Worm (Caenorhabditis elegans): Measurements from ENCODE around the gene ZC116.5.

Gene ZC116.5

ce11 chrV:12586793-12587192, 22.0 kb downstream of the ZC116.5 start:
- TF ChIP-seq snpc-4 (tag; optimal IDR thresholded peaks at IDR 0.05) (no peak), lsy-2 (tag; optimal IDR thresholded peaks at IDR 0.05) (no peak), nhr-12 (tag; optimal IDR thresholded peaks at IDR 0.05) (no peak), nhr-11 (tag; optimal IDR thresholded peaks at IDR 0.05) (no peak), sem-4 (tag; optimal IDR thresholded peaks at IDR 0.05) (no peak), sma-3 (GFP tag; optimal IDR thresholded peaks at IDR 0.05) (no peak), mdl-1 (tag; optimal IDR thresholded peaks at IDR 0.05) (no peak), zag-1 (tag; optimal IDR thresholded peaks at IDR 0.05) (no peak), nhr-129 (tag; optimal IDR thresholded peaks at IDR 0.05) (no peak), lin-39 (tag; optimal IDR thresholded peaks at IDR 0.05) (no peak), nhr-25 (tag; optimal IDR thresholded peaks at IDR 0.05) (no peak), skn-1 (tag; optimal IDR thresholded peaks at IDR 0.05) (no peak), lin-13 (GFP tag; optimal IDR thresholded peaks at IDR 0.05) (no peak), fos-1 (tag; optimal IDR thresholded peaks at IDR 0.05) (no peak), alr-1 (tag; optimal IDR thresholded peaks at IDR 0.05) (no peak), R02D3.7 (tag; optimal IDR thresholded peaks at IDR 0.05) (no peak), mab-5 (tag; optimal IDR thresholded peaks at IDR 0.05) (no peak), dmd-4 (tag; optimal IDR thresholded peaks at IDR 0.05) (no peak), blmp-1 (tag; optimal IDR thresholded peaks at IDR 0.05; ENCODE audit: insufficient read depth) (no peak), peb-1 (tag; optimal IDR thresholded peaks at IDR 0.05) (no peak)

- TF ChIP-seq crh-2 (tag; optimal IDR thresholded peaks at IDR 0.05), result peak; percentile 14
- TF ChIP-seq lin-11 (tag; optimal IDR thresholded peaks at IDR 0.05), result peak; percentile 10
- TF ChIP-seq F13H6.1 (tag; optimal IDR thresholded peaks at IDR 0.05), result no peak
These were observed 24.0 kb downstream of the ZC116.5 start for ce11 chrV:12584771-12585170.

ce11 chrV:12583421-12583820, 25.3 kb downstream of the ZC116.5 start:
- TF ChIP-seq aly-2 (tag; optimal IDR thresholded peaks at IDR 0.05) (no peak), unc-55 (GFP tag; optimal IDR thresholded peaks at IDR 0.05) (peak; percentile 58)

- TF ChIP-seq sma-3 (GFP tag; optimal IDR thresholded peaks at IDR 0.05) (no peak), lin-11 (tag; optimal IDR thresholded peaks at IDR 0.05) (no peak), ztf-1 (GFP tag; conservative IDR thresholded peaks at IDR 0.05) (no peak), nhr-77 (tag; optimal IDR thresholded peaks at IDR 0.05) (no peak), R02D3.7 (tag; optimal IDR thresholded peaks at IDR 0.05) (no peak), mbf-1 (tag; optimal IDR thresholded peaks at IDR 0.05) (no peak)
These were observed 29.5 kb downstream of the ZC116.5 start, which contains the start of gene E02A10.3 for ce11 chrV:12579299-12579698. Gene E02A10.3, plus strand, starts transcription at chrV:12579599.

- TF ChIP-seq ztf-1 (GFP tag; conservative IDR thresholded peaks at IDR 0.05) (no peak), mdl-1 (tag; optimal IDR thresholded peaks at IDR 0.05) (no peak), nhr-77 (tag; optimal IDR thresholded peaks at IDR 0.05) (no peak), mab-5 (tag; optimal IDR thresholded peaks at IDR 0.05) (no peak), gmeb-1 (tag; optimal IDR thresholded peaks at IDR 0.05) (no peak), peb-1 (tag; optimal IDR thresholded peaks at IDR 0.05) (no peak), lin-13 (GFP tag; optimal IDR thresholded peaks at IDR 0.05) (no peak), skn-1 (tag; optimal IDR thresholded peaks at IDR 0.05) (no peak), Y55F3AM.14 (GFP tag; optimal IDR thresholded peaks at IDR 0.05) (no peak)
These were observed 32.2 kb downstream of the ZC116.5 start, which contains the start of gene grl-23 for ce11 chrV:12576495-12576947. Gene grl-23, minus strand, starts transcription at chrV:12576897.

ce11 chrV:12575846-12576245, 32.9 kb downstream of the ZC116.5 start:
- TF ChIP-seq nhr-237 (tag; optimal IDR thresholded peaks at IDR 0.05), result no peak
- no peak for TF ChIP-seq ztf-11 (tag; optimal IDR thresholded peaks at IDR 0.05)
- no peak for TF ChIP-seq ama-1 (optimal IDR thresholded peaks at IDR 0.05)
- no peak for TF ChIP-seq nhr-21 (tag; optimal IDR thresholded peaks at IDR 0.05)
- TF ChIP-seq mbf-1 (tag; optimal IDR thresholded peaks at IDR 0.05), result no peak
- no peak for TF ChIP-seq sem-4 (tag; optimal IDR thresholded peaks at IDR 0.05)
- no peak for TF ChIP-seq fos-1 (tag; optimal IDR thresholded peaks at IDR 0.05)

All from whole organism, L2 larva.